Worm (Caenorhabditis elegans): ENCODE measurements around the gene daf-2.

The daf-2 gene

ce11 chrIII:2966462-2966861, 74.2 kb downstream of the daf-2 start (continued):
- TF ChIP-seq F16B12.6 (tag; optimal IDR thresholded peaks at IDR 0.05) (peak; percentile 58), fos-1 (tag; optimal IDR thresholded peaks at IDR 0.05) (peak; percentile 65), ces-1 (GFP tag; optimal IDR thresholded peaks at IDR 0.05) (no peak), ztf-11 (tag; optimal IDR thresholded peaks at IDR 0.05) (peak in 1 of 2 experiments; percentile 48), sptf-1 (tag; optimal IDR thresholded peaks at IDR 0.05) (no peak), dpl-1 (GFP tag; optimal IDR thresholded peaks at IDR 0.05) (peak; percentile 90 to 91 (median 90)), snu-23 (GFP tag; optimal IDR thresholded peaks at IDR 0.05) (peak; percentile 94), nhr-47 (tag; optimal IDR thresholded peaks at IDR 0.05) (peak; percentile 92), elt-3 (tag; optimal IDR thresholded peaks at IDR 0.05) (peak in 2 of 6 experiments; percentile 8 to 29), blmp-1 (tag; optimal IDR thresholded peaks at IDR 0.05) (peak; percentile 67), mep-1 (tag; optimal IDR thresholded peaks at IDR 0.05) (peak; percentile 83), C16A3.4 (tag; optimal IDR thresholded peaks at IDR 0.05) (peak; percentile 81), ama-1 (optimal IDR thresholded peaks at IDR 0.05) (no peak), zip-4 (GFP tag; optimal IDR thresholded peaks at IDR 0.05) (peak; percentile 50)

ce11 chrIII:2965534-2965933, 75.1 kb downstream of the daf-2 start, which contains the start of gene H05C05.2:
H05C05.2 (minus strand) TSS chrIII:2965634.
- TF ChIP-seq unc-86 (tag; optimal IDR thresholded peaks at IDR 0.05) (no peak), ceh-8 (GFP tag; optimal IDR thresholded peaks at IDR 0.05) (no peak), jun-1 (tag; optimal IDR thresholded peaks at IDR 0.05) (no peak), C04F5.9 (tag; optimal IDR thresholded peaks at IDR 0.05) (no peak), egl-27 (tag; optimal IDR thresholded peaks at IDR 0.05) (no peak)

- no peak for TF ChIP-seq isw-1 (GFP tag; IDR thresholded peaks at IDR 0.05)
- no peak for TF ChIP-seq lin-13 (GFP tag; optimal IDR thresholded peaks at IDR 0.05)
- no peak for TF ChIP-seq pax-3 (tag; optimal IDR thresholded peaks at IDR 0.05)
- no peak for TF ChIP-seq alr-1 (tag; optimal IDR thresholded peaks at IDR 0.05; ENCODE audit: borderline replicate concordance)
- TF ChIP-seq snu-23 (GFP tag; optimal IDR thresholded peaks at IDR 0.05), result no peak
- TF ChIP-seq xbp-1 (tag; optimal IDR thresholded peaks at IDR 0.05), result no peak
- no peak for TF ChIP-seq mef-2 (tag; optimal IDR thresholded peaks at IDR 0.05)
- no peak for TF ChIP-seq blmp-1 (tag; optimal IDR thresholded peaks at IDR 0.05)
- TF ChIP-seq dpl-1 (GFP tag; optimal IDR thresholded peaks at IDR 0.05), result no peak
- TF ChIP-seq unc-130 (tag; optimal IDR thresholded peaks at IDR 0.05), result no peak
- no peak for TF ChIP-seq elt-3 (tag; optimal IDR thresholded peaks at IDR 0.05)
These were observed 78.8 kb downstream of the daf-2 start for ce11 chrIII:2961840-2962239.

DNA sequence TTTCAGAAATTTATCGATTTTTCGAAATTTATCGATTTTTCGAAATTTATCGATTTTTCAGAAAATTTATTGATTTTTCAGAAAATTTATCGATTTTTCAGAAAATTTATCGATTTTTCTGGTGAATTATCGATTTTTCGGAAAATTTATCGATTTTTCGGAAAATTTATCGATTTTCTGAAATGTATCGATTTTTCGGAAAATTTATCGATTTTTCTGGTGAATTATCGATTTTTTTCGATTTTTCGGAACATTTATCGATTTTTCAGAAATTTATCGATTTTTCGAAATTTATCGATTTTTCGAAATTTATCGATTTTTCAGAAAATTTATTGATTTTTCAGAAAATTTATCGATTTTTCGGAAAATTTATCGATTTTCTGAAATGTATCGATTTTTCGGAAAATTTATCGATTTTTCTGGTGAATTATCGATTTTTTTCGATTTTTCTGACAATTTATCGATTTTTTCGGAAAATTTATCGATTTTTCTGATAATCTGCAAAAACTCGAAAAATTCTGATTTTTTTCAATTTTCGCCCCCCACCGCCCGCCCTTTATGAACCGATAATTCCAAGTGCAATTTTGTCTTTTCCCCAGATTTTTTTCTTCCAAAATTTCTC, 79.8 kb downstream of the daf-2 start:
- TF ChIP-seq nhr-85 (tag), result peak; percentile 56

DNA sequence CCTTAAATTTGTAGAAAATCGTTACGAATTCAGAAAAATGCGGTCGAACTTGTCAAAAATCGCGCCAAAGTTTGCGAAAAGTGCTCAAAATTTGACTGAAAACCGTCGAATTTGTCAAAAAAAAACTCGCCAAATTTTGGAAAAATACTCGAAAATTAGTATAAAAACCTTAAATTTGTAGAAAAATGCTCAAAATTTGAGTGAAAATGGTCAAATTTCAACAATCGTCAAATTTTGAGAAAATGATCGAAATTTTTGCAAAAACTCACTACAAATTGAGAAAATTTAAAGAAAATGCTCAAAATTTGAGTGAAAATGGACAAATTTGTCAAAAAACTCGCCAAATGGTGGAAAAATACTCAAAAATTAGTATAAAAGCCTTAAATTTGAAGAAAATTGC, 88.2 kb downstream of the daf-2 start:
- TF ChIP-seq nhr-84 (tag; optimal IDR thresholded peaks at IDR 0.05), result no peak
- TF ChIP-seq efl-1 (optimal IDR thresholded peaks at IDR 0.05), result no peak
- peak in 1 of 2 experiments; percentile 5 for TF ChIP-seq efl-1 (GFP tag; optimal IDR thresholded peaks at IDR 0.05 in 1 of 2)

ce11 chrIII:2948310-2948961, 92.2 kb downstream of the daf-2 start:
- no peak for TF ChIP-seq efl-1 (optimal IDR thresholded peaks at IDR 0.05)
- peak in 1 of 2 experiments; percentile 38 for TF ChIP-seq efl-1 (GFP tag; optimal IDR thresholded peaks at IDR 0.05 in 1 of 2)
- TF ChIP-seq lin-35 (GFP tag; optimal IDR thresholded peaks at IDR 0.05), result peak in 1 of 2 experiments; percentile 10
- TF ChIP-seq skn-1 (tag; optimal IDR thresholded peaks at IDR 0.05), result peak; percentile 54
- peak in 1 of 2 experiments; percentile 19 for TF ChIP-seq lsy-2 (tag; optimal IDR thresholded peaks at IDR 0.05)
- peak; percentile 99 for TF ChIP-seq blmp-1 (tag; optimal IDR thresholded peaks at IDR 0.05)
- TF ChIP-seq mep-1 (tag; optimal IDR thresholded peaks at IDR 0.05), result peak; percentile 20
- TF ChIP-seq snu-23 (GFP tag; optimal IDR thresholded peaks at IDR 0.05), result no peak
- TF ChIP-seq ets-5 (GFP tag; IDR thresholded peaks at IDR 0.05), result no peak
- TF ChIP-seq elt-2 (tag; optimal IDR thresholded peaks at IDR 0.05), result peak; percentile 93
- TF ChIP-seq elt-3 (tag; optimal IDR thresholded peaks at IDR 0.05), result peak in 1 of 6 experiments; percentile 16
- TF ChIP-seq nhr-85 (tag), result peak; percentile 54

Data from whole organism, L1 larva.